Fruit fly (Drosophila melanogaster): ENCODE results near the gene Axn.

The Axn gene

dm6 chr3R:30043139-30043744 is 20.6 kb downstream of the Axn start, which contains the start of gene Sry-delta (continued):
- TF ChIP-seq bcd (GFP tag; optimal IDR thresholded peaks at IDR 0.05) (no peak), sens (GFP tag) (peak; percentile 96), CG17186 (GFP tag; optimal IDR thresholded peaks at IDR 0.05) (peak; percentile 74), CG30431 (GFP tag; optimal IDR thresholded peaks at IDR 0.05) (peak; percentile 16), zen2 (GFP tag; IDR thresholded peaks at IDR 0.05; ENCODE audit: partially characterized antibody) (no peak; the same call in 2 of the 3 replicates), Dp (GFP tag; optimal IDR thresholded peaks at IDR 0.05) (peak; percentile 56), vvl (GFP tag; IDR thresholded peaks at IDR 0.05) (peak; percentile 90), peb (GFP tag; IDR thresholded peaks at IDR 0.05) (peak; percentile 46; the same call in 1 of the 2 replicates), sug (tag; optimal IDR thresholded peaks at IDR 0.05) (peak; percentile 86), seq (GFP tag; IDR thresholded peaks at IDR 0.05) (no peak; the same call in 1 of the 2 replicates), aop (GFP tag; IDR thresholded peaks at IDR 0.05) (peak; percentile 83), pros (GFP tag; optimal IDR thresholded peaks at IDR 0.05) (no peak), wek (GFP tag; optimal IDR thresholded peaks at IDR 0.05) (peak; percentile 23), CG12219 (GFP tag; optimal IDR thresholded peaks at IDR 0.05) (peak; percentile 23), Fer1 (GFP tag; optimal IDR thresholded peaks at IDR 0.05) (peak; percentile 76), ranshi (GFP tag; IDR thresholded peaks at IDR 0.05) (peak; percentile 82), CG4617 (GFP tag; optimal IDR thresholded peaks at IDR 0.05; ENCODE audit: borderline replicate concordance) (peak; percentile 98), CG12236 (GFP tag; optimal IDR thresholded peaks at IDR 0.05) (peak; percentile 18), Dbx (GFP tag; IDR thresholded peaks at IDR 0.05) (peak; percentile 92), vfl (GFP tag; optimal IDR thresholded peaks at IDR 0.05) (peak; percentile 92), CG17612 (GFP tag; IDR thresholded peaks at IDR 0.05) (no peak; the same call in 1 of the 2 replicates), wdn (GFP tag; IDR thresholded peaks at IDR 0.05) (peak; percentile 56; the same call in 1 of the 2 replicates), ara (GFP tag; IDR thresholded peaks at IDR 0.05) (peak; percentile 76), her (GFP tag; optimal IDR thresholded peaks at IDR 0.05) (peak; percentile 90), Gsc (GFP tag; IDR thresholded peaks at IDR 0.05) (no peak), Adf1 (GFP tag; IDR thresholded peaks at IDR 0.05) (peak; percentile 55; the same call in 1 of the 2 replicates), Camta (GFP tag; optimal IDR thresholded peaks at IDR 0.05) (peak; percentile 78), hth (optimal IDR thresholded peaks at IDR 0.05) (no peak), sens-2 (GFP tag; IDR thresholded peaks at IDR 0.05) (peak; percentile 61; the same call in 1 of the 2 replicates), sob (GFP tag; IDR thresholded peaks at IDR 0.05) (peak; percentile 90), CG2202 (tag; optimal IDR thresholded peaks at IDR 0.05) (peak; percentile 48), CG2120 (GFP tag; optimal IDR thresholded peaks at IDR 0.05) (peak; percentile 93), salm (tag; optimal IDR thresholded peaks at IDR 0.05) (peak; percentile 44), bsh (GFP tag; optimal IDR thresholded peaks at IDR 0.05) (peak in 1 of 2 experiments; percentile 58), CG6175 (GFP tag; IDR thresholded peaks at IDR 0.05) (peak; percentile 48; the same call in 1 of the 3 replicates), fd64A (GFP tag; optimal IDR thresholded peaks at IDR 0.05) (no peak), CG6254 (GFP tag; optimal IDR thresholded peaks at IDR 0.05) (peak; percentile 71), HmgZ (tag; optimal IDR thresholded peaks at IDR 0.05) (peak; percentile 90), CG7987 (GFP tag; optimal IDR thresholded peaks at IDR 0.05) (peak; percentile 83), B-H2 (GFP tag; optimal IDR thresholded peaks at IDR 0.05) (peak; percentile 90), tup (GFP tag; optimal IDR thresholded peaks at IDR 0.05) (peak; percentile 46), trh (GFP tag; optimal IDR thresholded peaks at IDR 0.05) (peak; percentile 75), inv (GFP tag; IDR thresholded peaks at IDR 0.05; ENCODE audit: partially characterized antibody) (peak; percentile 66; the same call in 1 of the 2 replicates), twi (tag; optimal IDR thresholded peaks at IDR 0.05) (peak; percentile 5), pum (GFP tag; optimal IDR thresholded peaks at IDR 0.05) (peak; percentile 86), ci (GFP tag; IDR thresholded peaks at IDR 0.05) (peak; percentile 86), zfh2 (GFP tag; optimal IDR thresholded peaks at IDR 0.05) (peak; percentile 95), phol (tag; optimal IDR thresholded peaks at IDR 0.05) (peak; percentile 85), tna (GFP tag; IDR thresholded peaks at IDR 0.05; ENCODE audit: partially characterized antibody) (no peak; the same call in 1 of the 2 replicates), CG17568 (GFP tag; optimal IDR thresholded peaks at IDR 0.05) (no peak)

All from whole organism, embryonic.